Worm (Caenorhabditis elegans) whole organism, L3 larva: ENCODE measurements around the gene C13F10.1.

Source experiments
- R02D3.7 ChIP-seq: fragments of 150-350 bp; optimal IDR thresholded peaks from 2 replicates; lab custom pipeline; 2014; ENCODE audit warnings: missing biosample characterization, missing genetic modification characterization
- ZK546.5 ChIP-seq: sonication (generic microtip); optimal IDR thresholded peaks from 2 replicates; lab custom pipeline; 2017; ENCODE audit warnings: missing biosample characterization, missing genetic modification characterization
- ama-1 ChIP-seq: fragments of 150-350 bp; optimal IDR thresholded peaks from 2 replicates; lab custom pipeline; 2018
- ceh-16 ChIP-seq: sonication (generic microtip); optimal IDR thresholded peaks from 2 replicates; lab custom pipeline; 2017; ENCODE audit warnings: missing biosample characterization, missing genetic modification characterization
- ceh-28 ChIP-seq: fragments of 150-350 bp; optimal IDR thresholded peaks from 2 replicates; lab custom pipeline; 2014; ENCODE audit warnings: missing biosample characterization, missing genetic modification reagents, missing genetic modification characterization
- ceh-82 ChIP-seq: fragments of 150-350 bp; optimal IDR thresholded peaks from 2 replicates; lab custom pipeline; 2014; ENCODE audit warnings: missing biosample characterization, missing genetic modification characterization
- ceh-9 ChIP-seq: sonication (generic microtip); optimal IDR thresholded peaks from 2 replicates; lab custom pipeline; 2018; ENCODE audit warnings: missing biosample characterization, missing genetic modification characterization
- daf-12 ChIP-seq: fragments of 150-350 bp; optimal IDR thresholded peaks from 2 replicates; lab custom pipeline; 2014; ENCODE audit warnings: missing biosample characterization, missing genetic modification reagents, missing genetic modification characterization
- egl-27 ChIP-seq: sonication (generic microtip); optimal IDR thresholded peaks from 4 replicates; lab custom pipeline; 2017; ENCODE audit warnings: missing biosample characterization, missing genetic modification reagents, missing genetic modification characterization
- egl-5 ChIP-seq: fragments of 150-350 bp; optimal IDR thresholded peaks from 2 replicates; lab custom pipeline; 2017; ENCODE audit warnings: missing biosample characterization, missing genetic modification reagents, missing genetic modification characterization, inconsistent platforms
- elt-2 ChIP-seq: sonication (generic microtip); optimal IDR thresholded peaks from 2 replicates; lab custom pipeline; 2016; ENCODE audit warnings: missing genetic modification reagents, mild to moderate bottlenecking, missing genetic modification characterization, missing compliant biosample characterization
- elt-3 ChIP-seq, 3 experiments: fragments of 150-350 bp in 1 of 3; sonication (generic microtip) in 2 of 3; optimal IDR thresholded peaks; 2 replicates in 2 of 3; 4 replicates in 1 of 3; lab custom pipeline; 2014 to 2017; ENCODE audit warnings: missing biosample characterization in 3 of 3, missing genetic modification characterization in 3 of 3
- eor-1 ChIP-seq, 2 experiments: fragments of 150-350 bp; optimal IDR thresholded peaks; 2 replicates each; lab custom pipeline; 2014 to 2018; ENCODE audit warnings: missing biosample characterization in 2 of 2, missing genetic modification characterization in 2 of 2
- fos-1 ChIP-seq: fragments of 150-350 bp; optimal IDR thresholded peaks from 2 replicates; lab custom pipeline; 2014; ENCODE audit warnings: missing biosample characterization, missing genetic modification characterization
- hmg-11 ChIP-seq: sonication (generic microtip); optimal IDR thresholded peaks from 2 replicates; lab custom pipeline; 2016; ENCODE audit warnings: missing genetic modification characterization, missing compliant biosample characterization
- jun-1 ChIP-seq: fragments of 150-350 bp; optimal IDR thresholded peaks from 2 replicates; lab custom pipeline; 2014; ENCODE audit warnings: missing biosample characterization, missing genetic modification reagents, missing genetic modification characterization
- lin-39 ChIP-seq: fragments of 150-350 bp; optimal IDR thresholded peaks from 2 replicates; lab custom pipeline; 2018; ENCODE audit warnings: missing biosample characterization, missing genetic modification reagents, missing genetic modification characterization
- lsy-12 ChIP-seq: sonication (generic microtip); optimal IDR thresholded peaks from 2 replicates; lab custom pipeline; 2016; ENCODE audit warnings: mild to moderate bottlenecking, missing genetic modification characterization, missing compliant biosample characterization
- mdl-1 ChIP-seq: fragments of 150-350 bp; optimal IDR thresholded peaks from 2 replicates; lab custom pipeline; 2014; ENCODE audit warnings: missing biosample characterization, missing genetic modification characterization
- nhr-11 ChIP-seq: fragments of 150-350 bp; optimal IDR thresholded peaks from 2 replicates; lab custom pipeline; 2014; ENCODE audit warnings: missing biosample characterization, missing genetic modification characterization
- nhr-12 ChIP-seq: fragments of 150-350 bp; optimal IDR thresholded peaks from 2 replicates; lab custom pipeline; 2014; ENCODE audit warnings: missing biosample characterization, missing genetic modification characterization
- nhr-23 ChIP-seq: fragments of 150-350 bp; optimal IDR thresholded peaks from 2 replicates; lab custom pipeline; 2014; ENCODE audit warnings: missing biosample characterization, missing genetic modification reagents, missing genetic modification characterization
- nhr-237 ChIP-seq: fragments of 150-350 bp; optimal IDR thresholded peaks from 2 replicates; lab custom pipeline; 2014; ENCODE audit warnings: missing biosample characterization, missing genetic modification characterization
- nhr-28 ChIP-seq: fragments of 150-350 bp; optimal IDR thresholded peaks from 2 replicates; lab custom pipeline; 2014; ENCODE audit warnings: missing biosample characterization, missing genetic modification characterization
- nhr-43 ChIP-seq: sonication (generic microtip); optimal IDR thresholded peaks from 2 replicates; lab custom pipeline; 2016; ENCODE audit warnings: mild to moderate bottlenecking, missing genetic modification characterization, missing compliant biosample characterization; ENCODE audit not compliant: poor library complexity, severe bottlenecking
- nhr-77 ChIP-seq: fragments of 150-350 bp; optimal IDR thresholded peaks from 2 replicates; lab custom pipeline; 2014; ENCODE audit warnings: missing biosample characterization, missing genetic modification characterization
- pha-4 ChIP-seq: fragments of 150-350 bp; optimal IDR thresholded peaks from 2 replicates; lab custom pipeline; 2014; ENCODE audit warnings: missing biosample characterization, missing genetic modification reagents, missing genetic modification characterization
- sea-2 ChIP-seq: fragments of 150-350 bp; sonication (generic microtip); optimal IDR thresholded peaks from 4 replicates; lab custom pipeline; 2014; ENCODE audit warnings: missing biosample characterization, missing genetic modification reagents, missing genetic modification characterization
- skn-1 ChIP-seq: fragments of 150-350 bp; optimal IDR thresholded peaks from 2 replicates; lab custom pipeline; 2014; ENCODE audit warnings: missing biosample characterization, missing genetic modification characterization
- snpc-4 ChIP-seq: fragments of 150-350 bp; optimal IDR thresholded peaks from 2 replicates; lab custom pipeline; 2014; ENCODE audit warnings: missing biosample characterization, missing genetic modification characterization
- tbx-2 ChIP-seq: sonication (generic microtip); optimal IDR thresholded peaks from 2 replicates; lab custom pipeline; 2016; ENCODE audit warnings: mild to moderate bottlenecking, missing genetic modification characterization, missing compliant biosample characterization
- unc-62 ChIP-seq: fragments of 150-350 bp; sonication (generic microtip); optimal IDR thresholded peaks from 4 replicates; lab custom pipeline; 2014; ENCODE audit warnings: missing biosample characterization, missing genetic modification reagents, missing genetic modification characterization
- zag-1 ChIP-seq: fragments of 150-350 bp; optimal IDR thresholded peaks from 2 replicates; lab custom pipeline; 2014; ENCODE audit warnings: missing biosample characterization, missing genetic modification characterization
- ztf-11 ChIP-seq: fragments of 150-350 bp; optimal IDR thresholded peaks from 2 replicates; lab custom pipeline; 2014; ENCODE audit warnings: missing biosample characterization, missing genetic modification characterization
- ztf-4 ChIP-seq: fragments of 150-350 bp; optimal IDR thresholded peaks from 2 replicates; lab custom pipeline; 2014; ENCODE audit warnings: missing biosample characterization, missing genetic modification characterization

Gene C13F10.1

ce11 chrV:7258965-7259364 is 35.1 kb downstream of the C13F10.1 start, which contains the start of gene C13A2.12:
C13A2.12 (plus strand) TSS chrV:7259265.
- TF ChIP-seq nhr-237 (tag; lab: Kevin White, UChicago) (no peak), egl-27 (no peak), daf-12 (tag; lab: Kevin White, UChicago) (no peak), nhr-23 (no peak), ceh-82 (tag; lab: Kevin White, UChicago) (no peak), ZK546.5 (no peak), ceh-9 (tag; lab: Kevin White, UChicago) (no peak), egl-5 (tag; lab: Kevin White, UChicago) (no peak)
- TF ChIP-seq, all 47 proteins: peak for 0

DNA sequence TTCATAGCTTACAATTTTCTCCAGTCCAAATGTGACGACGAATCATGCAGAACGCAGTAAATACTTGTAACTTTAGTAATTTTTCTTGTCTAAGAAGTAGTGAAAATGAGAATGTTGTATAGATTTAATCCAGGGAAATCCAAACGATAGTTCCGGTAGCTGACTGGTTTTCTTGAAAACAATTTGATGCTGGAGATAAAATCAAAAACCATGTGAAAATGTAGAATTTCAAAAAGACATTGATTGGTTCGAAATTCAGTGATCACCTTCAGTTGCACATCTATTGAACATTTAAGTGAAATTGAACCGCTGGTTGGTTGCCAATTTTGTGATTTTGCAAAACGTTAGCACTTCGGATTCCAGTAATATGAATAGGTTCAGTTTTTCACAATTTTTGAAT is 40.2 kb downstream of the C13F10.1 start, which contains the start of gene C13A2.9:
Gene C13A2.9 (minus strand): TSS at position 101 of the 400 bp plus-strand sequence.
- TF ChIP-seq unc-62 (GFP tag; lab: Kevin White, UChicago) (no peak), ZK546.5 (no peak), snpc-4 (no peak), egl-5 (tag; lab: Kevin White, UChicago) (no peak), nhr-28 (no peak), pha-4 (tag; lab: Kevin White, UChicago) (no peak), nhr-11 (tag; lab: Kevin White, UChicago) (no peak), egl-27 (no peak), nhr-237 (tag; lab: Kevin White, UChicago) (no peak), ceh-28 (tag; lab: Kevin White, UChicago) (no peak), skn-1 (no peak), daf-12 (tag; lab: Kevin White, UChicago) (no peak), lsy-12 (tag; lab: Kevin White, UChicago) (no peak), jun-1 (tag; lab: Kevin White, UChicago) (no peak), elt-2 (tag; lab: Kevin White, UChicago) (no peak), ceh-9 (tag; lab: Kevin White, UChicago) (no peak)

DNA sequence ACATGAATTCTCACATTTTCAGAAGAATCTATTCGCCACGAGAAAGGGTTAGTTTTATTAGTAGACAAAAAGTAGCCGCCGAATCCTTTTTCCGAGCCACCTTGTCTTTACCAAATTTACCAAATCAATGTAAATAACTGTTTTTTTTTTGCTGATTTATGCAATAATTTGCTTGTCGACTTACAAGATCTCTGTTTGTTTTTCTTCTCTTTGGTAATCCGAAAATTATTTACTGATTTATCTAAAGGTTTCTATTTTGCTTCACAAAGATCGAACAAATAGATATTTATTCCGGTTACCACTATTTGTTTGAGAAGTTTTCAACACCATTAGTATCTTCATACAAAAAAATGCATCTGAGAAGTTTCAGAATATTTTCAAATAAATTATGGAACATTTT is 42.1 kb downstream of the C13F10.1 start, which contains the start of gene C13A2.7:
Gene C13A2.7 (plus strand): TSS at position 301 of the 400 bp plus-strand sequence.
- TF ChIP-seq jun-1 (tag; lab: Kevin White, UChicago) (no peak), tbx-2 (tag; lab: Kevin White, UChicago) (no peak), ama-1 (lab: Kevin White, UChicago) (no peak), ceh-16 (no peak), sea-2 (no peak), nhr-12 (tag; lab: Kevin White, UChicago) (no peak), ZK546.5 (no peak), ztf-4 (tag; lab: Kevin White, UChicago) (no peak), nhr-43 (tag; lab: Kevin White, UChicago) (no peak), elt-3 (tag; optimal IDR thresholded peaks at IDR 0.05; lab: Kevin White, UChicago) (no peak), eor-1 (tag; optimal IDR thresholded peaks at IDR 0.05; lab: Kevin White, UChicago) (no peak), R02D3.7 (no peak), mdl-1 (tag; lab: Kevin White, UChicago) (no peak)

DNA sequence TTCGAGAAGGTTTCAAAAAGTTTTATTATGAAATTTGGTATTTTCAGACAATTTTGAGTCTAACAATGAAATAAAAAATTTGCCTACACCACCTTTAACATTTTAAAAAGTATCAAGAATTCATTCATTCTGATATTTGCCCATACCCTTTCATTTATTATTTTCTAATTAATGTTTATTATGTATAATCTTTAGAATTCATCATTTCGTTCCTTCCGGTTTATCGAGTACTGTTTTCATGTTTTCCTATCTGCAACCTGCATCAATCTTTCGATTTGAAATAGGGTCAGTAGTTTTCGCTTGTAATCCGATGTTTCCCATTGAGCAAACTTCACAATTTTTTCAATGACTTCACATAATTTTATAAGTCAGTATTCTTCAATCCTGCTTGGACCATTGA is 45.5 kb downstream of the C13F10.1 start, which contains the start of gene C13A2.6:
Gene C13A2.6 (plus strand): TSS at position 301 of the 400 bp plus-strand sequence.
- no peak for TF ChIP-seq ztf-11 (tag; lab: Kevin White, UChicago)
- no peak for TF ChIP-seq zag-1 (tag; lab: Kevin White, UChicago)
- TF ChIP-seq snpc-4, result no peak
- no peak for TF ChIP-seq R02D3.7
- no peak for TF ChIP-seq hmg-11 (tag; lab: Kevin White, UChicago)
- TF ChIP-seq sea-2, result no peak
- no peak for TF ChIP-seq pha-4 (tag; lab: Kevin White, UChicago)
- TF ChIP-seq nhr-77 (tag; lab: Kevin White, UChicago), result no peak
- TF ChIP-seq lin-39 (tag; lab: Kevin White, UChicago), result no peak
- TF ChIP-seq unc-62 (GFP tag; lab: Kevin White, UChicago), result no peak
- no peak for TF ChIP-seq fos-1 (tag; lab: Kevin White, UChicago)
